Fruit fly (Drosophila melanogaster) whole organism, embryonic: Measurements from ENCODE around the gene CG15390.

ENCODE experiments used
- Atf3 ChIP-seq: fragments of 200-800 bp; sonication (Bioruptor generic); optimal IDR thresholded peaks from 3 replicates; lab custom pipeline; 2016; ENCODE audit warnings: missing biosample characterization, missing genetic modification characterization
- CG10209 ChIP-seq: fragments of 200-800 bp; sonication (Bioruptor generic); optimal IDR thresholded peaks from 3 replicates; lab custom pipeline; 2017; ENCODE audit warnings: missing biosample characterization, mild to moderate bottlenecking, missing genetic modification characterization, missing genetic modification reagents
- CG10274 ChIP-seq: fragments of 200-800 bp; sonication (Bioruptor generic); optimal IDR thresholded peaks from 3 replicates; lab custom pipeline; 2017; ENCODE audit warnings: missing biosample characterization, mild to moderate bottlenecking, missing genetic modification characterization
- CG10565 ChIP-seq: fragments of 200-800 bp; sonication (Bioruptor generic); optimal IDR thresholded peaks from 3 replicates; lab custom pipeline; 2016; ENCODE audit warnings: missing biosample characterization, mild to moderate bottlenecking, missing genetic modification characterization
- CG10959 ChIP-seq: fragments of 200-800 bp; sonication (Bioruptor generic); IDR thresholded peaks from 2 replicates; pipeline ENCODE4 v1.3.6; 2022; ENCODE audit warnings: missing biosample characterization, missing genetic modification characterization
- CG1233 ChIP-seq: fragments of 200-800 bp; sonication (Bioruptor generic); optimal IDR thresholded peaks from 4 replicates; lab custom pipeline; 2018; ENCODE audit warnings: missing biosample characterization, mild to moderate bottlenecking, missing genetic modification characterization
- CG13287 ChIP-seq: fragments of 200-800 bp; sonication (Bioruptor generic); IDR thresholded peaks from 2 replicates; pipeline ENCODE4 v1.3.6; 2022; ENCODE audit warnings: missing biosample characterization, missing genetic modification characterization; ENCODE audit not compliant: partially characterized antibody
- CG13894 ChIP-seq: fragments of 200-800 bp; sonication (Bioruptor generic); optimal IDR thresholded peaks from 3 replicates; lab custom pipeline; 2018; ENCODE audit warnings: missing biosample characterization, mild to moderate bottlenecking, missing genetic modification characterization, moderate library complexity
- CG14710 ChIP-seq: fragments of 200-800 bp; sonication (Bioruptor generic); optimal IDR thresholded peaks from 3 replicates; lab custom pipeline; 2019; ENCODE audit warnings: missing biosample characterization, mild to moderate bottlenecking, missing genetic modification characterization, moderate library complexity
- CG15269 ChIP-seq: fragments of 200-800 bp; sonication (Bioruptor generic); optimal IDR thresholded peaks from 2 replicates; lab custom pipeline; 2018; ENCODE audit warnings: missing biosample characterization, mild to moderate bottlenecking, missing genetic modification characterization, moderate library complexity
- CG16779 ChIP-seq: fragments of 200-800 bp; sonication (Bioruptor generic); IDR thresholded peaks from 2 replicates; pipeline ENCODE4 v1.3.6; 2022; ENCODE audit warnings: missing biosample characterization, missing genetic modification characterization
- CG16813 ChIP-seq: fragments of 200-800 bp; sonication (Bioruptor generic); IDR thresholded peaks from 3 replicates; pipeline ENCODE4 v1.3.6; 2022; ENCODE audit warnings: missing biosample characterization, missing genetic modification characterization; ENCODE audit not compliant: partially characterized antibody
- CG18619 ChIP-seq: fragments of 200-800 bp; sonication (Bioruptor generic); optimal IDR thresholded peaks from 3 replicates; lab custom pipeline; 2017; ENCODE audit warnings: missing biosample characterization, mild to moderate bottlenecking, missing genetic modification characterization
- CG2116 ChIP-seq: fragments of 200-800 bp; sonication (Bioruptor generic); optimal IDR thresholded peaks from 3 replicates; lab custom pipeline; 2018; ENCODE audit warnings: missing biosample characterization, mild to moderate bottlenecking, missing genetic modification characterization
- CG2199 ChIP-seq: fragments of 200-800 bp; sonication (Bioruptor generic); IDR thresholded peaks from 3 replicates; pipeline ENCODE4 v1.3.6; 2022; ENCODE audit warnings: missing biosample characterization, missing genetic modification characterization
- CG2875 ChIP-seq: fragments of 200-800 bp; sonication (Bioruptor generic); optimal IDR thresholded peaks from 2 replicates; lab custom pipeline; 2017; ENCODE audit warnings: missing biosample characterization, mild to moderate bottlenecking, missing genetic modification characterization, missing genetic modification reagents
- CG30020 ChIP-seq: fragments of 200-800 bp; optimal IDR thresholded peaks from 2 replicates; lab custom pipeline; 2019; ENCODE audit warnings: missing biosample characterization, mild to moderate bottlenecking, missing genetic modification characterization, moderate library complexity
- CG30431 ChIP-seq: fragments of 200-800 bp; sonication (Bioruptor generic); optimal IDR thresholded peaks from 2 replicates; lab custom pipeline; 2017; ENCODE audit warnings: missing biosample characterization, missing genetic modification characterization
- CG3281 ChIP-seq: fragments of 200-800 bp; sonication (Bioruptor generic); optimal IDR thresholded peaks from 3 replicates; lab custom pipeline; 2017; ENCODE audit warnings: missing biosample characterization, mild to moderate bottlenecking, missing genetic modification characterization
- CG33213 ChIP-seq: fragments of 200-800 bp; sonication (Bioruptor generic); optimal IDR thresholded peaks from 3 replicates; lab custom pipeline; 2016; ENCODE audit warnings: missing biosample characterization, missing genetic modification characterization
- CG34224 ChIP-seq: fragments of 200-800 bp; sonication (Bioruptor generic); IDR thresholded peaks from 3 replicates; pipeline ENCODE4 v1.3.6; 2022; ENCODE audit warnings: missing biosample characterization, missing genetic modification characterization; ENCODE audit not compliant: partially characterized antibody
- CG34376 ChIP-seq: fragments of 200-800 bp; sonication (Bioruptor generic); optimal IDR thresholded peaks from 2 replicates; lab custom pipeline; 2018; ENCODE audit warnings: missing biosample characterization, mild to moderate bottlenecking, missing genetic modification characterization
- CG4730 ChIP-seq: fragments of 200-800 bp; sonication (Bioruptor generic); IDR thresholded peaks from 2 replicates; pipeline ENCODE4 v1.3.6; 2022; ENCODE audit warnings: missing biosample characterization, missing genetic modification characterization
- CG6254 ChIP-seq: fragments of 200-800 bp; sonication (Bioruptor generic); optimal IDR thresholded peaks from 3 replicates; lab custom pipeline; 2017; ENCODE audit warnings: mild to moderate bottlenecking, missing biosample characterization, missing genetic modification reagents, missing genetic modification characterization
- CG6272 ChIP-seq: fragments of 200-800 bp; sonication (Bioruptor generic); IDR thresholded peaks from 2 replicates; pipeline ENCODE4 v1.3.6; 2022; ENCODE audit warnings: missing biosample characterization, missing genetic modification characterization
- CG6765 ChIP-seq: fragments of 200-800 bp; sonication (Bioruptor generic); optimal IDR thresholded peaks from 3 replicates; lab custom pipeline; 2017; ENCODE audit warnings: missing biosample characterization, mild to moderate bottlenecking, missing genetic modification characterization
- CG7928 ChIP-seq: fragments of 200-800 bp; sonication (Bioruptor generic); optimal IDR thresholded peaks from 2 replicates; lab custom pipeline; 2017; ENCODE audit warnings: missing biosample characterization, mild to moderate bottlenecking, missing genetic modification characterization
- CG8359 ChIP-seq: fragments of 200-800 bp; sonication (Bioruptor generic); optimal IDR thresholded peaks from 2 replicates; lab custom pipeline; 2017; ENCODE audit warnings: missing biosample characterization, mild to moderate bottlenecking, missing genetic modification characterization, borderline replicate concordance
- Doc3 ChIP-seq: fragments of 200-800 bp; sonication (Bioruptor generic); IDR thresholded peaks from 3 replicates; pipeline ENCODE4 v1.3.6; 2022; ENCODE audit warnings: missing biosample characterization, missing genetic modification characterization; ENCODE audit not compliant: partially characterized antibody
- Gsc ChIP-seq: fragments of 200-800 bp; sonication (Bioruptor generic); IDR thresholded peaks from 2 replicates; pipeline ENCODE4 v1.3.6; 2022; ENCODE audit warnings: missing biosample characterization, missing genetic modification characterization
- Gug ChIP-seq: fragments of 200-800 bp; sonication (Bioruptor generic); IDR thresholded peaks from 4 replicates; pipeline ENCODE4 v1.3.6; 2022; ENCODE audit warnings: missing biosample characterization, missing genetic modification characterization
- HmgD ChIP-seq: fragments of 200-800 bp; sonication (Bioruptor generic); optimal IDR thresholded peaks from 3 replicates; lab custom pipeline; 2016; ENCODE audit warnings: missing biosample characterization, missing genetic modification characterization
- Hmr ChIP-seq: fragments of 200-800 bp; sonication (Bioruptor generic); optimal IDR thresholded peaks from 3 replicates; lab custom pipeline; 2017; ENCODE audit warnings: mild to moderate bottlenecking, missing biosample characterization, missing genetic modification reagents, missing genetic modification characterization
- Lim3 ChIP-seq: fragments of 200-800 bp; sonication (Bioruptor generic); IDR thresholded peaks from 2 replicates; pipeline ENCODE4 v1.3.6; 2022; ENCODE audit warnings: missing biosample characterization, missing genetic modification characterization
- Ptx1 ChIP-seq: fragments of 200-800 bp; sonication (Bioruptor generic); IDR thresholded peaks from 2 replicates; pipeline ENCODE4 v1.3.6; 2022; ENCODE audit warnings: missing biosample characterization, missing genetic modification characterization
- Sox102F ChIP-seq: fragments of 200-800 bp; sonication (Bioruptor generic); optimal IDR thresholded peaks from 2 replicates; lab custom pipeline; 2018; ENCODE audit warnings: missing biosample characterization, mild to moderate bottlenecking, missing genetic modification characterization, moderate library complexity
- Ssrp ChIP-seq: fragments of 200-800 bp; sonication (Bioruptor generic); optimal IDR thresholded peaks from 2 replicates; lab custom pipeline; 2018; ENCODE audit warnings: missing biosample characterization, mild to moderate bottlenecking, missing genetic modification characterization, moderate library complexity
- Stat92E ChIP-seq, 3 experiments: fragments of >200 bp in 2 of 3; fragments of 200-800 bp in 1 of 3; sonication (Bioruptor generic) in 1 of 3; optimal IDR thresholded peaks; 2 replicates each; lab custom pipeline; 2017 to 2019; ENCODE audit warnings: missing biosample characterization in 3 of 3, missing genetic modification characterization in 3 of 3, mild to moderate bottlenecking in 1 of 3, moderate library complexity in 1 of 3
- ab ChIP-seq: fragments of 200-800 bp; sonication (Bioruptor generic); optimal IDR thresholded peaks from 2 replicates; lab custom pipeline; 2016; ENCODE audit warnings: missing biosample characterization, missing genetic modification characterization
- bigmax ChIP-seq: fragments of 200-800 bp; sonication (Bioruptor generic); optimal IDR thresholded peaks from 2 replicates; lab custom pipeline; 2018; ENCODE audit warnings: missing biosample characterization, mild to moderate bottlenecking, missing genetic modification characterization
- da ChIP-seq: fragments of 200-800 bp; sonication (Bioruptor generic); optimal IDR thresholded peaks from 2 replicates; lab custom pipeline; 2016; ENCODE audit warnings: missing biosample characterization, missing genetic modification characterization
- dmrt99B ChIP-seq: fragments of 200-800 bp; sonication (Bioruptor generic); optimal IDR thresholded peaks from 2 replicates; lab custom pipeline; 2018; ENCODE audit warnings: missing biosample characterization, mild to moderate bottlenecking, missing genetic modification characterization, moderate library complexity
- esg ChIP-seq: fragments of 200-800 bp; sonication (Bioruptor generic); conservative IDR thresholded peaks from 2 replicates; pipeline ENCODE4 v1.3.6; 2022; ENCODE audit warnings: missing biosample characterization, missing genetic modification characterization
- fd102C ChIP-seq: fragments of 200-800 bp; sonication (Bioruptor generic); optimal IDR thresholded peaks from 2 replicates; lab custom pipeline; 2018; ENCODE audit warnings: missing biosample characterization, mild to moderate bottlenecking, missing genetic modification characterization, moderate library complexity
- nau ChIP-seq: fragments of 200-800 bp; sonication (Bioruptor generic); optimal IDR thresholded peaks from 3 replicates; lab custom pipeline; 2017; ENCODE audit warnings: missing biosample characterization, mild to moderate bottlenecking, missing genetic modification characterization, missing genetic modification reagents
- peb ChIP-seq: fragments of 200-800 bp; sonication (Bioruptor generic); IDR thresholded peaks from 2 replicates; pipeline ENCODE4 v1.3.6; 2022; ENCODE audit warnings: missing biosample characterization, missing genetic modification characterization
- ranshi ChIP-seq: fragments of 200-800 bp; sonication (Bioruptor generic); IDR thresholded peaks from 2 replicates; pipeline ENCODE4 v1.3.6; 2022; ENCODE audit warnings: missing biosample characterization, missing genetic modification characterization
- repo ChIP-seq: fragments of 200-800 bp; sonication (Bioruptor generic); optimal IDR thresholded peaks from 2 replicates; lab custom pipeline; 2016; ENCODE audit warnings: missing biosample characterization, missing genetic modification characterization
- tup ChIP-seq: fragments of 200-800 bp; sonication (Bioruptor generic); optimal IDR thresholded peaks from 2 replicates; lab custom pipeline; 2016; ENCODE audit warnings: missing biosample characterization, mild to moderate bottlenecking, missing genetic modification characterization, moderate library complexity

Gene CG15390

dm6 chr2L:2363626-2364147 is 10.8 kb upstream of the CG15390 start (continued):
- TF ChIP-seq CG34376 (peak; percentile 64), peb (GFP tag; lab: Robert Waterston, UW) (peak; percentile 60; the same call in 1 of the 2 replicates), CG13287 (no peak), Hmr (peak; percentile 90), CG1233 (peak; percentile 89), CG18619 (peak; percentile 85), tup (peak; percentile 72), CG10274 (GFP tag; lab: Kevin White, UChicago) (peak; percentile 62), CG13894 (tag; lab: Kevin White, UChicago) (peak; percentile 62), CG7928 (peak; percentile 42), Lim3 (peak; percentile 20; the same call in 1 of the 2 replicates), repo (GFP tag; lab: Kevin White, UChicago) (peak; percentile 57), CG34224 (no peak), CG4730 (GFP tag; lab: Robert Waterston, UW) (peak; percentile 67), CG2875 (GFP tag; lab: Kevin White, UChicago) (peak; percentile 88), Gug (peak; percentile 64; the same call in 2 of the 4 replicates), da (GFP tag; lab: Kevin White, UChicago) (no peak), CG14710 (tag; lab: Kevin White, UChicago) (peak; percentile 89), CG2199 (GFP tag; lab: Robert Waterston, UW) (peak; percentile 85), dmrt99B (tag; lab: Kevin White, UChicago) (peak; percentile 95), CG15269 (tag; lab: Kevin White, UChicago) (peak; percentile 93), CG6254 (peak; percentile 83), CG10209 (GFP tag; lab: Kevin White, UChicago) (peak; percentile 84), Ptx1 (GFP tag; lab: Robert Waterston, UW) (peak; percentile 80), ab (GFP tag; lab: Kevin White, UChicago) (no peak), esg (peak; percentile 77), fd102C (no peak), CG8359 (GFP tag; lab: Kevin White, UChicago) (peak; percentile 72), Gsc (GFP tag; lab: Robert Waterston, UW) (no peak), CG6765 (GFP tag; lab: Kevin White, UChicago) (peak; percentile 74), CG16813 (GFP tag; lab: Robert Waterston, UW) (no peak), bigmax (GFP tag; lab: Kevin White, UChicago) (peak; percentile 16), Ssrp (peak; percentile 89), Sox102F (GFP tag; lab: Kevin White, UChicago) (peak; percentile 91), CG6272 (peak; percentile 71), CG30020 (tag; lab: Kevin White, UChicago) (peak; percentile 65), CG30431 (peak; percentile 76), CG3281 (GFP tag; lab: Kevin White, UChicago) (peak; percentile 92), ranshi (GFP tag; lab: Robert Waterston, UW) (peak; percentile 86; the same call in 1 of the 2 replicates), CG10959 (GFP tag; lab: Robert Waterston, UW) (peak; percentile 76), CG10565 (GFP tag; lab: Kevin White, UChicago) (peak; percentile 59), Doc3 (GFP tag; lab: Robert Waterston, UW) (no peak), CG16779 (0 out of 2 replicates have a peak, but pooled peaks have one; percentile 52), HmgD (GFP tag; lab: Kevin White, UChicago) (no peak), CG33213 (GFP tag; lab: Kevin White, UChicago) (no peak), Atf3 (peak; percentile 19), nau (peak; percentile 88), CG2116 (GFP tag; lab: Kevin White, UChicago) (peak; percentile 45), Stat92E (GFP tag; optimal IDR thresholded peaks at IDR 0.05; lab: Kevin White, UChicago) (peak in 1 of 3 experiments; percentile 17)
